ENCODE assay signal across 5 fruit fly cellular contexts in the genomic region with DNA sequence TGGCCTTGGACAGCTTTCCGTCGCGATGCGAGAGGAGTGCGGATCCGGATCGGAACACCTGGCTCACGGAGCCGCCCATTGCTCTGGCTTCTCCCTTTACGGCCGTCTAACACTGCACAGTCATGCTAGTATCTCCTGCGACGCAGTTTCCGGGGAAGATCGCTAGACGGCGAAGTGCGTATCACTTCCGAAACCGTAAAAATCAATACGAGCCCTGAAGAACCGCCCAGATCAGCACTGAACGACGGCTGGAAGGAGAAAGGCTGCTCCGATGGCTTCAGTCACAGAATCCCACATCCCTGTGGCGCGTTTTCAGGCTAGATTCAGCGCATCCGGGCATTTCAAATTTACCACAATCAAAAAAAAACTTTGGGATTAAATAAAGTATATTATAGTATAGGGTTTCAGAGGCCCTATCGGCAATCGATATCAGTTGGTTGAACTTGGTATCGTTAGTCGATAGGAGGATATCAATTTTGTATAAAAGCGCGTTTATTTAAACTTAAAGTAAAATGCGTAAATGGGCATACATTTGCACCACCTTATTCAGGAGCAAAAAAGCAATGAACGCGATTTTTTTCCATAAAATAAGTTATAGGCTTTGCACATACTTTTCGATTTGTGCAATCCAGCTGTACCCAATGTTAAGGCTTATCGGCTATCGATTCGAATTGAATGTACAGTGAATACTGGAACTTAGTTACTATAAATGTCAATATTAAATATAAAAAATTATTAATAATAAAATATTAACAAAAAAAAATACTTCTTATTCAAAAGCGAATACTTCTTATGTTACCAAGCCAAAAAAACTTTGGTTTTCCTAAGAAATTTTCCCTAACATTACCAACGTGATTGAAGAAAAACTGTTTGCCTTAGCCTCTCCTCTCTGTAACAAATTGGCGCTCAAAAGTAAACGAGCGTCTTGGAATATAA.
TF ChIP-seq lines count a peak whose summit lies in the region.

A gene (minus strand): TSS at position 435 of the 936 bp plus-strand sequence.
A gene (plus strand): TSS at position 921 of the 936 bp plus-strand sequence.

- TF ChIP-seq CTCF in whole organism, embryonic (GFP tag; optimal IDR thresholded peaks at IDR 0.05; lab: Kevin White, UChicago): no peak

TF ChIP-seq in whole organism, adult, 20 proteins besides CTCF, POLR2A, EP300 and RAD21 (continues in another document):
- TF ChIP-seq CG12768 (GFP tag; optimal IDR thresholded peaks at IDR 0.05; lab: Kevin White, UChicago): peak; percentile 60
- peak; percentile 55 for TF ChIP-seq pad (GFP tag; optimal IDR thresholded peaks at IDR 0.05; lab: Kevin White, UChicago)
- no peak for TF ChIP-seq Clk (GFP tag; optimal IDR thresholded peaks at IDR 0.05; lab: Kevin White, UChicago)
- peak; percentile 42 for TF ChIP-seq cic (GFP tag; optimal IDR thresholded peaks at IDR 0.05; lab: Kevin White, UChicago)
- no peak for TF ChIP-seq toe (GFP tag; optimal IDR thresholded peaks at IDR 0.05; lab: Kevin White, UChicago)
- peak; percentile 70 for TF ChIP-seq CG5204 (GFP tag; optimal IDR thresholded peaks at IDR 0.05; lab: Kevin White, UChicago)
- TF ChIP-seq CG1620 (GFP tag; optimal IDR thresholded peaks at IDR 0.05; lab: Kevin White, UChicago): peak; percentile 79
- TF ChIP-seq CG7045 (GFP tag; optimal IDR thresholded peaks at IDR 0.05; lab: Kevin White, UChicago): peak; percentile 72
- no peak for TF ChIP-seq kay (GFP tag; lab: Kevin White, UChicago; ENCODE audit: borderline replicate concordance)
- peak; percentile 89 for TF ChIP-seq CG14711 (tag; optimal IDR thresholded peaks at IDR 0.05; lab: Kevin White, UChicago)
- TF ChIP-seq Hr96 (GFP tag; optimal IDR thresholded peaks at IDR 0.05; lab: Kevin White, UChicago): peak; percentile 61
- peak; percentile 65 for TF ChIP-seq ovo (GFP tag; optimal IDR thresholded peaks at IDR 0.05; lab: Kevin White, UChicago)
- TF ChIP-seq cnc (optimal IDR thresholded peaks at IDR 0.05; lab: Kevin White, UChicago): peak in 1 of 2 experiments; percentile 43
- TF ChIP-seq CG33017 (tag; optimal IDR thresholded peaks at IDR 0.05; lab: Kevin White, UChicago): peak; percentile 97
- peak; percentile 89 for TF ChIP-seq Crg-1 (GFP tag; optimal IDR thresholded peaks at IDR 0.05; lab: Kevin White, UChicago)

TF ChIP-seq in whole organism, embryonic, 481 proteins besides CTCF, POLR2A, EP300 and RAD21 (continues in another document):
- TF ChIP-seq ttk (GFP tag; IDR thresholded peaks at IDR 0.05; lab: Robert Waterston, UW) (peak; percentile 97), CG9437 (GFP tag; optimal IDR thresholded peaks at IDR 0.05; lab: Kevin White, UChicago) (peak; percentile 94), repo (GFP tag; optimal IDR thresholded peaks at IDR 0.05; lab: Kevin White, UChicago) (no peak), gsb-n (tag; optimal IDR thresholded peaks at IDR 0.05; lab: Kevin White, UChicago) (peak; percentile 98), Hr3 (GFP tag; optimal IDR thresholded peaks at IDR 0.05; lab: Kevin White, UChicago) (peak; percentile 99), CG7963 (GFP tag; IDR thresholded peaks at IDR 0.05; lab: Robert Waterston, UW; ENCODE audit: partially characterized antibody) (peak; percentile 81), CG12659 (GFP tag; optimal IDR thresholded peaks at IDR 0.05; lab: Kevin White, UChicago) (peak; percentile 98), Side (GFP tag; optimal IDR thresholded peaks at IDR 0.05; lab: Kevin White, UChicago) (peak; percentile 74), CG16813 (GFP tag; IDR thresholded peaks at IDR 0.05; lab: Robert Waterston, UW; ENCODE audit: partially characterized antibody) (peak; percentile 78), tio (GFP tag; optimal IDR thresholded peaks at IDR 0.05; lab: Kevin White, UChicago) (no peak), sc (optimal IDR thresholded peaks at IDR 0.05; lab: Kevin White, UChicago) (no peak), sc (GFP tag; optimal IDR thresholded peaks at IDR 0.05; lab: Kevin White, UChicago) (peak; percentile 96), ranshi (GFP tag; IDR thresholded peaks at IDR 0.05; lab: Robert Waterston, UW) (peak; percentile 95), cas (GFP tag; IDR thresholded peaks at IDR 0.05; lab: Robert Waterston, UW) (peak; percentile 90), en (GFP tag; optimal IDR thresholded peaks at IDR 0.05; lab: Kevin White, UChicago) (peak; percentile 26), BEAF-32 (GFP tag; optimal IDR thresholded peaks at IDR 0.05; lab: Kevin White, UChicago) (peak; percentile 51)

TF ChIP-seq in whole organism, prepupa, 60 proteins besides CTCF, POLR2A, EP300 and RAD21 (continues in another document):
- peak; percentile 83 for TF ChIP-seq cyc (GFP tag; optimal IDR thresholded peaks at IDR 0.05; lab: Kevin White, UChicago)
- TF ChIP-seq CG7368 (GFP tag; optimal IDR thresholded peaks at IDR 0.05; lab: Kevin White, UChicago): no peak
- peak; percentile 99 for TF ChIP-seq OdsH (GFP tag; optimal IDR thresholded peaks at IDR 0.05; lab: Kevin White, UChicago)
- TF ChIP-seq CG10631 (GFP tag; optimal IDR thresholded peaks at IDR 0.05; lab: Kevin White, UChicago): peak; percentile 97
- peak; percentile 92 for TF ChIP-seq achi (GFP tag; optimal IDR thresholded peaks at IDR 0.05; lab: Kevin White, UChicago)
- TF ChIP-seq fd85E (GFP tag; optimal IDR thresholded peaks at IDR 0.05; lab: Kevin White, UChicago): peak; percentile 55
- TF ChIP-seq CG10669 (GFP tag; optimal IDR thresholded peaks at IDR 0.05; lab: Kevin White, UChicago): peak; percentile 86
- TF ChIP-seq Lpt (GFP tag; optimal IDR thresholded peaks at IDR 0.05; lab: Kevin White, UChicago): peak; percentile 96
- peak; percentile 98 for TF ChIP-seq CG32006 (GFP tag; optimal IDR thresholded peaks at IDR 0.05; lab: Kevin White, UChicago)
- TF ChIP-seq Hr4 (GFP tag; optimal IDR thresholded peaks at IDR 0.05; lab: Kevin White, UChicago): peak; percentile 96
- no peak for TF ChIP-seq fkh (GFP tag; optimal IDR thresholded peaks at IDR 0.05; lab: Kevin White, UChicago)
- TF ChIP-seq CG11902 (GFP tag; optimal IDR thresholded peaks at IDR 0.05; lab: Kevin White, UChicago): peak; percentile 79
- peak; percentile 60 for TF ChIP-seq CG8319 (GFP tag; optimal IDR thresholded peaks at IDR 0.05; lab: Kevin White, UChicago)
- TF ChIP-seq Blimp-1 (GFP tag; optimal IDR thresholded peaks at IDR 0.05; lab: Kevin White, UChicago): peak; percentile 67
- TF ChIP-seq CG8119 (GFP tag; IDR thresholded peaks at IDR 0.05; lab: Robert Waterston, UW): peak; percentile 99
- no peak for TF ChIP-seq CG6808 (GFP tag; optimal IDR thresholded peaks at IDR 0.05; lab: Kevin White, UChicago)

TF ChIP-seq in whole organism, pupa, 21 proteins besides CTCF, POLR2A, EP300 and RAD21 (continues in another document):
- TF ChIP-seq rn (GFP tag; IDR thresholded peaks at IDR 0.05; lab: Robert Waterston, UW): peak; percentile 90
- peak; percentile 97 for TF ChIP-seq Ets98B (GFP tag; IDR thresholded peaks at IDR 0.05; lab: Robert Waterston, UW)
- TF ChIP-seq D1 (tag; optimal IDR thresholded peaks at IDR 0.05; lab: Kevin White, UChicago): no peak
- peak; percentile 95 for TF ChIP-seq Pif1B (GFP tag; optimal IDR thresholded peaks at IDR 0.05; lab: Kevin White, UChicago)
- peak; percentile 86 for TF ChIP-seq fd96Ca (GFP tag; IDR thresholded peaks at IDR 0.05; lab: Robert Waterston, UW)
- TF ChIP-seq EcR (GFP tag; optimal IDR thresholded peaks at IDR 0.05; lab: Kevin White, UChicago): no peak
- peak; percentile 97 for TF ChIP-seq CG34367 (tag; optimal IDR thresholded peaks at IDR 0.05; lab: Kevin White, UChicago)
- peak; percentile 82 for TF ChIP-seq CG9948 (tag; optimal IDR thresholded peaks at IDR 0.05; lab: Kevin White, UChicago)
- TF ChIP-seq CG10348 (GFP tag; IDR thresholded peaks at IDR 0.05; lab: Robert Waterston, UW): peak; percentile 94
- TF ChIP-seq CG8301 (tag; optimal IDR thresholded peaks at IDR 0.05; lab: Kevin White, UChicago): no peak
- no peak for TF ChIP-seq CG14655 (GFP tag; optimal IDR thresholded peaks at IDR 0.05; lab: Kevin White, UChicago)
- peak; percentile 91 for TF ChIP-seq CG8159 (tag; optimal IDR thresholded peaks at IDR 0.05; lab: Kevin White, UChicago)
- TF ChIP-seq CG4496 (GFP tag; IDR thresholded peaks at IDR 0.05; lab: Robert Waterston, UW): peak; percentile 98
- TF ChIP-seq CG12605 (GFP tag; IDR thresholded peaks at IDR 0.05; lab: Robert Waterston, UW): peak; percentile 87
- no peak for TF ChIP-seq CG13204 (GFP tag; optimal IDR thresholded peaks at IDR 0.05; lab: Kevin White, UChicago)
- TF ChIP-seq CG17806 (tag; optimal IDR thresholded peaks at IDR 0.05; lab: Kevin White, UChicago): peak; percentile 92
- TF ChIP-seq CG32121 (GFP tag; IDR thresholded peaks at IDR 0.05; lab: Robert Waterston, UW): peak; percentile 97
- peak; percentile 5 for TF ChIP-seq gl (tag; optimal IDR thresholded peaks at IDR 0.05; lab: Kevin White, UChicago)

TF ChIP-seq in whole organism, wandering third instar larva, 38 proteins besides CTCF, POLR2A, EP300 and RAD21 (continues in another document):
- no peak for TF ChIP-seq Dif (GFP tag; optimal IDR thresholded peaks at IDR 0.05; lab: Kevin White, UChicago; ENCODE audit: partially characterized antibody)
- no peak for TF ChIP-seq Hnf4 (GFP tag; optimal IDR thresholded peaks at IDR 0.05; lab: Kevin White, UChicago)
- TF ChIP-seq Mio (GFP tag; optimal IDR thresholded peaks at IDR 0.05; lab: Kevin White, UChicago): peak; percentile 68
- TF ChIP-seq dsf (GFP tag; optimal IDR thresholded peaks at IDR 0.05; lab: Kevin White, UChicago; ENCODE audit: borderline replicate concordance): no peak
- peak; percentile 91 for TF ChIP-seq fru (GFP tag; optimal IDR thresholded peaks at IDR 0.05; lab: Kevin White, UChicago)
- peak; percentile 99 for TF ChIP-seq Sp1 (GFP tag; optimal IDR thresholded peaks at IDR 0.05; lab: Kevin White, UChicago)
- no peak for TF ChIP-seq sage (GFP tag; optimal IDR thresholded peaks at IDR 0.05; lab: Kevin White, UChicago)
- peak; percentile 98 for TF ChIP-seq OdsH (GFP tag; optimal IDR thresholded peaks at IDR 0.05; lab: Kevin White, UChicago)
- peak; percentile 87 for TF ChIP-seq GATAd (GFP tag; optimal IDR thresholded peaks at IDR 0.05; lab: Kevin White, UChicago)
- TF ChIP-seq CG32264 (GFP tag; optimal IDR thresholded peaks at IDR 0.05; lab: Kevin White, UChicago): no peak
- peak; percentile 84 for TF ChIP-seq dmrt93B (GFP tag; optimal IDR thresholded peaks at IDR 0.05; lab: Kevin White, UChicago)
- TF ChIP-seq HLH106 (tag; optimal IDR thresholded peaks at IDR 0.05; lab: Kevin White, UChicago): peak; percentile 96
- no peak for TF ChIP-seq jim (GFP tag; optimal IDR thresholded peaks at IDR 0.05; lab: Kevin White, UChicago)
- no peak for TF ChIP-seq br (GFP tag; optimal IDR thresholded peaks at IDR 0.05; lab: Kevin White, UChicago)
- TF ChIP-seq Hr83 (GFP tag; optimal IDR thresholded peaks at IDR 0.05; lab: Kevin White, UChicago; ENCODE audit: poor library complexity, severe bottlenecking): peak; percentile 46
- no peak for TF ChIP-seq Jra (GFP tag; optimal IDR thresholded peaks at IDR 0.05; lab: Kevin White, UChicago)
- TF ChIP-seq Rel (GFP tag; optimal IDR thresholded peaks at IDR 0.05; lab: Kevin White, UChicago): peak; percentile 69
- TF ChIP-seq Rel (tag; optimal IDR thresholded peaks at IDR 0.05; lab: Kevin White, UChicago): peak; percentile 69
- peak; percentile 97 for TF ChIP-seq h (GFP tag; optimal IDR thresholded peaks at IDR 0.05; lab: Kevin White, UChicago)
- TF ChIP-seq Abd-B (GFP tag; optimal IDR thresholded peaks at IDR 0.05; lab: Kevin White, UChicago): no peak
